Worm (Caenorhabditis elegans) whole organism, mixed stage, embryonic: ENCODE results near the gene srx-5.

Experiments used
- M03D4.4 ChIP-seq: sonication (generic microtip); optimal IDR thresholded peaks from 2 replicates; lab custom pipeline; 2017; ENCODE audit warnings: mild to moderate bottlenecking, missing genetic modification characterization, missing compliant biosample characterization
- bed-3 ChIP-seq: fragments of 200-800 bp; sonication (Bioruptor generic); optimal IDR thresholded peaks from 3 replicates; lab custom pipeline; 2018; ENCODE audit warnings: mild to moderate bottlenecking, missing genetic modification characterization, moderate library complexity, missing compliant biosample characterization
- ceh-39 ChIP-seq: fragments of 150-350 bp; optimal IDR thresholded peaks from 2 replicates; lab custom pipeline; 2014; ENCODE audit warnings: missing biosample characterization, missing genetic modification characterization
- ceh-43 ChIP-seq: fragments of 200-800 bp; sonication (Bioruptor generic); optimal IDR thresholded peaks from 2 replicates; lab custom pipeline; 2018; ENCODE audit warnings: mild to moderate bottlenecking, missing genetic modification characterization, moderate library complexity, missing compliant biosample characterization
- ceh-83 ChIP-seq: fragments of 200-800 bp; sonication (Bioruptor generic); optimal IDR thresholded peaks from 2 replicates; lab custom pipeline; 2018; ENCODE audit warnings: mild to moderate bottlenecking, missing genetic modification characterization, missing compliant biosample characterization
- ces-1 ChIP-seq: fragments of 150-350 bp; optimal IDR thresholded peaks from 2 replicates; lab custom pipeline; 2014; ENCODE audit warnings: missing biosample characterization, missing genetic modification reagents, missing genetic modification characterization
- cnd-1 ChIP-seq: fragments of 200-800 bp; sonication (Bioruptor generic); optimal IDR thresholded peaks from 2 replicates; lab custom pipeline; 2018; ENCODE audit warnings: mild to moderate bottlenecking, missing genetic modification characterization, missing compliant biosample characterization
- drap-1 ChIP-seq: fragments of 200-800 bp; sonication (Bioruptor generic); optimal IDR thresholded peaks from 3 replicates; lab custom pipeline; 2018; ENCODE audit warnings: mild to moderate bottlenecking, missing genetic modification characterization, missing compliant biosample characterization
- elt-1 ChIP-seq: sonication (generic microtip); optimal IDR thresholded peaks from 2 replicates; lab custom pipeline; 2017; ENCODE audit warnings: missing genetic modification characterization, mild to moderate bottlenecking, missing compliant biosample characterization, antibody characterized with exemption, moderate library complexity, borderline replicate concordance; ENCODE audit not compliant: insufficient read depth
- elt-3 ChIP-seq: fragments of 150-350 bp; optimal IDR thresholded peaks from 2 replicates; lab custom pipeline; 2014; ENCODE audit warnings: missing biosample characterization, missing genetic modification characterization
- flh-1 ChIP-seq: fragments of 200-800 bp; sonication (Bioruptor generic); optimal IDR thresholded peaks from 2 replicates; lab custom pipeline; 2018; ENCODE audit warnings: mild to moderate bottlenecking, missing genetic modification characterization, moderate library complexity, missing compliant biosample characterization
- ham-2 ChIP-seq: fragments of 200-800 bp; sonication (Bioruptor generic); optimal IDR thresholded peaks from 2 replicates; lab custom pipeline; 2018; ENCODE audit warnings: mild to moderate bottlenecking, missing genetic modification characterization, missing compliant biosample characterization
- hlh-1 ChIP-seq: fragments of 150-350 bp; optimal IDR thresholded peaks from 2 replicates; lab custom pipeline; 2014; ENCODE audit warnings: missing biosample characterization, missing genetic modification reagents, missing genetic modification characterization
- lin-13 ChIP-seq: fragments of 150-350 bp; optimal IDR thresholded peaks from 2 replicates; lab custom pipeline; 2014; ENCODE audit warnings: missing biosample characterization, missing genetic modification characterization
- lin-32 ChIP-seq: fragments of 200-800 bp; sonication (Bioruptor generic); optimal IDR thresholded peaks from 2 replicates; lab custom pipeline; 2018; ENCODE audit warnings: mild to moderate bottlenecking, missing genetic modification characterization, missing compliant biosample characterization
- lsy-2 ChIP-seq: fragments of 150-350 bp; optimal IDR thresholded peaks from 2 replicates; lab custom pipeline; 2014; ENCODE audit warnings: missing biosample characterization, missing genetic modification characterization
- mab-5 ChIP-seq: fragments of 150-350 bp; optimal IDR thresholded peaks from 2 replicates; lab custom pipeline; 2014; ENCODE audit warnings: missing biosample characterization, missing genetic modification characterization
- mep-1 ChIP-seq: fragments of 150-350 bp; optimal IDR thresholded peaks from 2 replicates; lab custom pipeline; 2017; ENCODE audit warnings: missing biosample characterization, missing genetic modification reagents, missing genetic modification characterization, inconsistent platforms
- mls-2 ChIP-seq: sonication (generic microtip); optimal IDR thresholded peaks from 2 replicates; lab custom pipeline; 2016; ENCODE audit warnings: mild to moderate bottlenecking, missing genetic modification characterization, moderate library complexity, missing compliant biosample characterization
- nhr-12 ChIP-seq: fragments of 150-350 bp; optimal IDR thresholded peaks from 2 replicates; lab custom pipeline; 2014; ENCODE audit warnings: missing biosample characterization, missing genetic modification characterization
- nhr-2 ChIP-seq: fragments of 150-350 bp; optimal IDR thresholded peaks from 2 replicates; lab custom pipeline; 2014; ENCODE audit warnings: missing biosample characterization, missing genetic modification characterization
- nhr-237 ChIP-seq: fragments of 150-350 bp; optimal IDR thresholded peaks from 2 replicates; lab custom pipeline; 2014; ENCODE audit warnings: missing biosample characterization, missing genetic modification characterization
- nhr-28 ChIP-seq: fragments of 150-350 bp; optimal IDR thresholded peaks from 2 replicates; lab custom pipeline; 2014; ENCODE audit warnings: missing biosample characterization, missing genetic modification characterization
- pha-4 ChIP-seq: fragments of 150-350 bp; optimal IDR thresholded peaks from 2 replicates; lab custom pipeline; 2018; ENCODE audit warnings: missing biosample characterization, missing genetic modification reagents, missing genetic modification characterization
- sem-2 ChIP-seq: fragments of 200-800 bp; sonication (Bioruptor generic); optimal IDR thresholded peaks from 2 replicates; lab custom pipeline; 2018; ENCODE audit warnings: mild to moderate bottlenecking, missing genetic modification characterization, missing compliant biosample characterization
- snpc-4 ChIP-seq: fragments of 150-350 bp; optimal IDR thresholded peaks from 2 replicates; lab custom pipeline; 2014; ENCODE audit warnings: missing biosample characterization, missing genetic modification characterization
- sptf-1 ChIP-seq: sonication (generic microtip); optimal IDR thresholded peaks from 2 replicates; lab custom pipeline; 2017; ENCODE audit warnings: mild to moderate bottlenecking, missing genetic modification characterization, moderate library complexity, missing compliant biosample characterization
- tbx-8 ChIP-seq: fragments of 200-800 bp; sonication (Bioruptor generic); optimal IDR thresholded peaks from 2 replicates; lab custom pipeline; 2018; ENCODE audit warnings: mild to moderate bottlenecking, missing genetic modification characterization, moderate library complexity, missing compliant biosample characterization
- unc-120 ChIP-seq: sonication (generic microtip); optimal IDR thresholded peaks from 2 replicates; lab custom pipeline; 2017; ENCODE audit warnings: missing genetic modification characterization, missing compliant biosample characterization; ENCODE audit not compliant: poor library complexity, severe bottlenecking
- unc-39 ChIP-seq: fragments of 150-350 bp; optimal IDR thresholded peaks from 2 replicates; lab custom pipeline; 2014; ENCODE audit warnings: missing biosample characterization, missing genetic modification characterization
- unc-62 ChIP-seq: fragments of 150-350 bp; optimal IDR thresholded peaks from 2 replicates; lab custom pipeline; 2014; ENCODE audit warnings: missing biosample characterization, missing genetic modification reagents, missing genetic modification characterization
- ztf-11 ChIP-seq: fragments of 150-350 bp; optimal IDR thresholded peaks from 2 replicates; lab custom pipeline; 2014; ENCODE audit warnings: missing biosample characterization, missing genetic modification characterization

srx-5 gene

ce11 chrV:699489-700129 is at the start of gene srx-5, which contains the start of gene ugt-29:
TSS of gene srx-5 (plus strand) at chrV:700079.
TSS of gene ugt-29 (minus strand) at chrV:699589.
- TF ChIP-seq unc-39 (tag; lab: Kevin White, UChicago) (no peak), lsy-2 (no peak), elt-3 (no peak), nhr-2 (no peak), nhr-28 (no peak), snpc-4 (tag; lab: Kevin White, UChicago) (no peak), mls-2 (tag; lab: Kevin White, UChicago) (no peak), sptf-1 (no peak), ceh-39 (tag; lab: Kevin White, UChicago) (no peak), ces-1 (no peak), nhr-12 (tag; lab: Kevin White, UChicago) (no peak), tbx-8 (GFP tag; lab: Kevin White, UChicago) (no peak), flh-1 (no peak), bed-3 (GFP tag; lab: Kevin White, UChicago) (no peak), unc-62 (GFP tag; lab: Kevin White, UChicago) (no peak), ztf-11 (tag; lab: Kevin White, UChicago) (no peak), elt-1 (tag; lab: Kevin White, UChicago) (no peak)

ce11 chrV:652940-653339 is 46.9 kb upstream of the srx-5 start, which contains the start of gene srj-5:
TSS of gene srj-5 (minus strand) at chrV:653040.
- TF ChIP-seq pha-4 (tag; lab: Kevin White, UChicago) (no peak), ces-1 (no peak), lin-32 (GFP tag; lab: Kevin White, UChicago) (no peak), nhr-28 (no peak), unc-120 (tag; lab: Kevin White, UChicago) (no peak), ham-2 (no peak), hlh-1 (tag; lab: Kevin White, UChicago) (no peak), ceh-83 (GFP tag; lab: Kevin White, UChicago) (no peak), cnd-1 (no peak), mep-1 (tag; lab: Kevin White, UChicago) (no peak), elt-3 (no peak), drap-1 (GFP tag; lab: Kevin White, UChicago) (no peak), unc-39 (tag; lab: Kevin White, UChicago) (no peak), mab-5 (tag; lab: Kevin White, UChicago) (no peak), unc-62 (GFP tag; lab: Kevin White, UChicago) (no peak), nhr-237 (tag; lab: Kevin White, UChicago) (no peak), bed-3 (GFP tag; lab: Kevin White, UChicago) (no peak), lsy-2 (no peak), nhr-12 (tag; lab: Kevin White, UChicago) (no peak)

- TF ChIP-seq unc-39 (tag; lab: Kevin White, UChicago) (no peak), pha-4 (tag; lab: Kevin White, UChicago) (no peak), flh-1 (no peak), ceh-83 (GFP tag; lab: Kevin White, UChicago) (no peak), M03D4.4 (tag; lab: Kevin White, UChicago) (no peak), lin-13 (tag; lab: Kevin White, UChicago) (no peak), nhr-2 (no peak), snpc-4 (tag; lab: Kevin White, UChicago) (no peak), bed-3 (GFP tag; lab: Kevin White, UChicago) (no peak), lin-32 (GFP tag; lab: Kevin White, UChicago) (no peak), sem-2 (GFP tag; lab: Kevin White, UChicago) (no peak), ztf-11 (tag; lab: Kevin White, UChicago) (no peak), sptf-1 (no peak)
Measured at ce11 chrV:654402-654801, 45.5 kb upstream of the srx-5 start, which contains the start of gene srj-6. TSS of gene srj-6 (minus strand) at chrV:654502.

- no peak for TF ChIP-seq unc-39 (tag; lab: Kevin White, UChicago)
- no peak for TF ChIP-seq mab-5 (tag; lab: Kevin White, UChicago)
- no peak for TF ChIP-seq lin-13 (tag; lab: Kevin White, UChicago)
- no peak for TF ChIP-seq nhr-237 (tag; lab: Kevin White, UChicago)
- no peak for TF ChIP-seq lin-32 (GFP tag; lab: Kevin White, UChicago)
- TF ChIP-seq nhr-2, result no peak
- no peak for TF ChIP-seq nhr-12 (tag; lab: Kevin White, UChicago)
- no peak for TF ChIP-seq elt-1 (tag; lab: Kevin White, UChicago)
- TF ChIP-seq elt-3, result no peak
- TF ChIP-seq ham-2, result no peak
- TF ChIP-seq mls-2 (tag; lab: Kevin White, UChicago), result no peak
- no peak for TF ChIP-seq M03D4.4 (tag; lab: Kevin White, UChicago)
- TF ChIP-seq ceh-43 (GFP tag; lab: Kevin White, UChicago), result no peak
- no peak for TF ChIP-seq tbx-8 (GFP tag; lab: Kevin White, UChicago)
- no peak for TF ChIP-seq flh-1
- TF ChIP-seq, all 35 proteins: peak for 0
Measured at ce11 chrV:655823-656222, 44.1 kb upstream of the srx-5 start, which contains the start of gene srh-245. TSS of gene srh-245 (minus strand) at chrV:655923.
